Worm (Caenorhabditis elegans): Measurements from ENCODE around the gene srh-75.

srh-75 gene

ce11 chrV:11083691-11084090 is 26.7 kb upstream of the srh-75 start (continued):
- TF ChIP-seq efl-1 (optimal IDR thresholded peaks at IDR 0.05), result peak; percentile 6 to 33
- peak in 1 of 2 experiments; percentile 44 for TF ChIP-seq efl-1 (GFP tag; optimal IDR thresholded peaks at IDR 0.05 in 1 of 2)
- no peak for TF ChIP-seq ceh-88 (GFP tag; IDR thresholded peaks at IDR 0.05)
- no peak for TF ChIP-seq isw-1 (GFP tag; IDR thresholded peaks at IDR 0.05)
- no peak for TF ChIP-seq nhr-90 (tag; optimal IDR thresholded peaks at IDR 0.05; ENCODE audit: poor library complexity)

- no peak for TF ChIP-seq ceh-90 (tag; optimal IDR thresholded peaks at IDR 0.05)
- TF ChIP-seq tlp-1 (tag; optimal IDR thresholded peaks at IDR 0.05), result no peak
- no peak for TF ChIP-seq ceh-88 (GFP tag; IDR thresholded peaks at IDR 0.05)
- TF ChIP-seq ces-1 (GFP tag; optimal IDR thresholded peaks at IDR 0.05), result no peak
- no peak for TF ChIP-seq hpl-2 (GFP tag; optimal IDR thresholded peaks at IDR 0.05)
- TF ChIP-seq unc-86 (tag; optimal IDR thresholded peaks at IDR 0.05), result no peak
- TF ChIP-seq ceh-63 (GFP tag; optimal IDR thresholded peaks at IDR 0.05), result no peak
- no peak for TF ChIP-seq F16B12.6 (tag; optimal IDR thresholded peaks at IDR 0.05)
- TF ChIP-seq tbx-2 (tag; optimal IDR thresholded peaks at IDR 0.05), result no peak
- TF ChIP-seq snpc-4 (tag; optimal IDR thresholded peaks at IDR 0.05), result no peak
- TF ChIP-seq nhr-28 (tag; optimal IDR thresholded peaks at IDR 0.05), result no peak
These were observed 26.0 kb upstream of the srh-75 start for ce11 chrV:11082964-11083363.

- TF ChIP-seq egl-27 (tag; optimal IDR thresholded peaks at IDR 0.05) (peak in 1 of 2 experiments; percentile 24), nhr-90 (tag; optimal IDR thresholded peaks at IDR 0.05; ENCODE audit: poor library complexity) (peak; percentile 24), egl-13 (tag; optimal IDR thresholded peaks at IDR 0.05) (no peak), pag-3 (tag; optimal IDR thresholded peaks at IDR 0.05; ENCODE audit: borderline replicate concordance, insufficient read depth) (peak; percentile 40), ets-5 (GFP tag; IDR thresholded peaks at IDR 0.05) (no peak), alr-1 (tag; optimal IDR thresholded peaks at IDR 0.05; ENCODE audit: borderline replicate concordance) (no peak), unc-86 (tag; optimal IDR thresholded peaks at IDR 0.05) (no peak), ceh-88 (GFP tag; IDR thresholded peaks at IDR 0.05) (no peak), sup-37 (GFP tag; optimal IDR thresholded peaks at IDR 0.05) (peak; percentile 71), unc-130 (tag; optimal IDR thresholded peaks at IDR 0.05) (peak; percentile 35), mef-2 (tag; optimal IDR thresholded peaks at IDR 0.05) (no peak), nhr-71 (tag; optimal IDR thresholded peaks at IDR 0.05) (peak; percentile 93), mdl-1 (tag; optimal IDR thresholded peaks at IDR 0.05) (peak in 1 of 2 experiments; percentile 22), pqm-1 (tag; optimal IDR thresholded peaks at IDR 0.05) (no peak), sox-4 (tag; optimal IDR thresholded peaks at IDR 0.05) (no peak), lin-39 (tag; optimal IDR thresholded peaks at IDR 0.05) (peak; percentile 23), lin-13 (GFP tag; optimal IDR thresholded peaks at IDR 0.05) (peak; percentile 14), ztf-4 (tag; optimal IDR thresholded peaks at IDR 0.05) (peak; percentile 81), xbp-1 (tag; optimal IDR thresholded peaks at IDR 0.05) (peak; percentile 37), F16B12.6 (tag; optimal IDR thresholded peaks at IDR 0.05) (no peak), lsy-2 (tag; optimal IDR thresholded peaks at IDR 0.05) (peak; percentile 32 to 44), ztf-11 (tag; optimal IDR thresholded peaks at IDR 0.05) (no peak), efl-1 (optimal IDR thresholded peaks at IDR 0.05) (peak; percentile 25 to 39), efl-1 (GFP tag; optimal IDR thresholded peaks at IDR 0.05 in 1 of 2) (peak in 1 of 2 experiments; percentile 81), swsn-7 (tag; optimal IDR thresholded peaks at IDR 0.05) (peak; percentile 68), nhr-20 (tag; optimal IDR thresholded peaks at IDR 0.05) (peak; percentile 80), ama-1 (optimal IDR thresholded peaks at IDR 0.05) (peak; percentile 83), snu-23 (GFP tag; optimal IDR thresholded peaks at IDR 0.05) (peak; percentile 76), aha-1 (tag; optimal IDR thresholded peaks at IDR 0.05) (no peak), mep-1 (tag; optimal IDR thresholded peaks at IDR 0.05) (peak; percentile 49), fos-1 (tag; optimal IDR thresholded peaks at IDR 0.05) (peak; percentile 12), nhr-76 (tag; optimal IDR thresholded peaks at IDR 0.05) (no peak), lir-3 (tag; optimal IDR thresholded peaks at IDR 0.05; ENCODE audit: poor library complexity) (peak; percentile 21), nhr-47 (tag; optimal IDR thresholded peaks at IDR 0.05) (peak; percentile 71), tbx-2 (tag; optimal IDR thresholded peaks at IDR 0.05) (peak; percentile 58), fkh-10 (GFP tag; optimal IDR thresholded peaks at IDR 0.05) (no peak), dsc-1 (tag; optimal IDR thresholded peaks at IDR 0.05) (peak; percentile 67), aly-2 (tag; optimal IDR thresholded peaks at IDR 0.05) (peak; percentile 96), rnt-1 (tag; optimal IDR thresholded peaks at IDR 0.05) (peak; percentile 88), nhr-19 (GFP tag; conservative IDR thresholded peaks at IDR 0.05) (peak; percentile 84), nhr-77 (tag; optimal IDR thresholded peaks at IDR 0.05) (peak; percentile 78)
These were observed 25.5 kb upstream of the srh-75 start for ce11 chrV:11082475-11082874.
